Fruit fly (Drosophila melanogaster): ENCODE data around the gene CG12590.

The CG12590 gene

DNA sequence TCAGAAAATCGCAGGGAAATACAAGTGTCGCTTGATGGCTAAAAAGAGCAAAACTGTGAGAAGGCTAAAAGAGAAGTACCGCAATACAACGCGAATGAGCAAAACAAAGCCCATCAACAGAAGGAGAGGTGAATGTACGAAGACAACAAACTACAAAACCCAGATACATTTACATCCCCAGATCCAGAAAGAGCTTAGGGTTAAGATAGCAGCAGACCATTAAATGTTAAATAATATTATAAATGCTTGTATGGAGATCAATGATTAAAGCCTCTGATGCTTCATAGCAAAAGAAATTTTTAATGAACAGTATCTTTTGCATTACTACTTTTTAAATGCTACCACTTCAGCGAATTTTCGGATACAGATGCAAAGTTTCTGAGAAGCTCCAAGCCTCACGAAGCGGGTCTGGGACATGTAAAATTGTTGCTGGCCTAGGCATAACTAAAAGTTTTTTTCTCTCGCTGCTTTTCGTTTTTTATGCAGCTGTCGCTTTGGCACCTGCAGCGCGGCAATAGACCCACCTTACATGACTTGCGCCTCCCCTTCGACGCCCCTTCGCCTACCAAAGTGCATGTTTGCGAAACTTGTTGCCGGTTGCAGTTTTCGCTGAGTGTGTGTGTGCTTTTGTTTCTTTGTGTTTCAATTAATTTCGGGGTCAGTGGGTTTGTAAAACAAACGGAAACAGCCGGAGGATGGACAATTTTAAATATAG lies 46.1 kb downstream of the CG12590 start:
- TF ChIP-seq Ets98B (GFP tag; IDR thresholded peaks at IDR 0.05) (peak; percentile 36; the same call in 1 of the 2 replicates), CG8301 (tag; optimal IDR thresholded peaks at IDR 0.05) (no peak), CG4496 (GFP tag; IDR thresholded peaks at IDR 0.05) (peak; percentile 55; the same call in 2 of the 3 replicates), Pif1B (GFP tag; optimal IDR thresholded peaks at IDR 0.05) (no peak), CG9948 (tag; optimal IDR thresholded peaks at IDR 0.05) (no peak), CG34367 (tag; optimal IDR thresholded peaks at IDR 0.05) (no peak), gl (tag; optimal IDR thresholded peaks at IDR 0.05) (no peak), EcR (GFP tag; optimal IDR thresholded peaks at IDR 0.05) (peak; percentile 83), CG32121 (GFP tag; IDR thresholded peaks at IDR 0.05) (peak; percentile 25; the same call in 1 of the 2 replicates), CG15710 (tag; optimal IDR thresholded peaks at IDR 0.05) (no peak)

- TF ChIP-seq CG32121 (GFP tag; IDR thresholded peaks at IDR 0.05) (no peak), EcR (GFP tag; optimal IDR thresholded peaks at IDR 0.05) (peak; percentile 11), CG8159 (tag; optimal IDR thresholded peaks at IDR 0.05) (no peak)
Observed at dm6 chr3R:5207277-5208114, 48.1 kb downstream of the CG12590 start.

- TF ChIP-seq CG9948 (tag; optimal IDR thresholded peaks at IDR 0.05) (no peak), gl (tag; optimal IDR thresholded peaks at IDR 0.05) (no peak), CG10348 (GFP tag; IDR thresholded peaks at IDR 0.05) (no peak), fd96Ca (GFP tag; IDR thresholded peaks at IDR 0.05) (no peak), CG13204 (GFP tag; optimal IDR thresholded peaks at IDR 0.05) (no peak), CG32121 (GFP tag; IDR thresholded peaks at IDR 0.05) (no peak), EcR (GFP tag; optimal IDR thresholded peaks at IDR 0.05) (no peak), CG34367 (tag; optimal IDR thresholded peaks at IDR 0.05) (no peak), CG8301 (tag; optimal IDR thresholded peaks at IDR 0.05) (no peak), CG14655 (GFP tag; optimal IDR thresholded peaks at IDR 0.05) (no peak), Snoo (tag; optimal IDR thresholded peaks at IDR 0.05) (no peak), CG15710 (tag; optimal IDR thresholded peaks at IDR 0.05) (no peak), Pif1A (GFP tag; optimal IDR thresholded peaks at IDR 0.05) (no peak), Pif1B (GFP tag; optimal IDR thresholded peaks at IDR 0.05) (no peak), CG8159 (tag; optimal IDR thresholded peaks at IDR 0.05) (no peak), CG12605 (GFP tag; IDR thresholded peaks at IDR 0.05) (no peak)
Observed at dm6 chr3R:5208115-5208365, 48.6 kb downstream of the CG12590 start.

DNA sequence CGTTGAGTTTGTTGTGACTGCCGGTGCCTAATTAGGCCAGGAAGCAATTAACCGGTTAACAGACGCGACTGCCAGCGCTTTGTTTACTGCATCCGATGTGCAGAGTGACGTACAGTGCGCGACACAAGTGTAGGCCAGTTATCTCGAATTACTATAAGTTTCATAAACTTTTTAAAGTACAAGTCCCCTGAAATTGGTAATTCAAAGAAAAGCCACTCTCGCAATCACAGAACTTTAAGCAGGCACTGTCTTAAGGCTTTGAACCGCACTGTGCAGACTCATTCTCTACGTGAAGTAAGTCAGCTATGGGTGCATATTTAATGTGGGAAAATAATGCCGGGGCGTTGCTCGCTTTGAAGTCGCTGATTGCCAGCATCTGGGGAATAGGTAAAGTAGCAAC lies 50.1 kb downstream of the CG12590 start:
- TF ChIP-seq fd96Ca (GFP tag; IDR thresholded peaks at IDR 0.05) (peak; percentile 94), CG17806 (tag; optimal IDR thresholded peaks at IDR 0.05) (peak; percentile 87), gl (tag; optimal IDR thresholded peaks at IDR 0.05) (peak; percentile 81), Pif1A (GFP tag; optimal IDR thresholded peaks at IDR 0.05) (peak; percentile 93), CG34367 (tag; optimal IDR thresholded peaks at IDR 0.05) (peak; percentile 86), CG9948 (tag; optimal IDR thresholded peaks at IDR 0.05) (peak; percentile 79), CG32121 (GFP tag; IDR thresholded peaks at IDR 0.05) (peak; percentile 93), Ets98B (GFP tag; IDR thresholded peaks at IDR 0.05) (peak; percentile 95), EcR (GFP tag; optimal IDR thresholded peaks at IDR 0.05) (peak; percentile 43), CG10348 (GFP tag; IDR thresholded peaks at IDR 0.05) (peak; percentile 77), D1 (tag; optimal IDR thresholded peaks at IDR 0.05) (peak; percentile 29), CG14655 (GFP tag; optimal IDR thresholded peaks at IDR 0.05) (peak; percentile 89), CG8159 (tag; optimal IDR thresholded peaks at IDR 0.05) (peak; percentile 87), CG13204 (GFP tag; optimal IDR thresholded peaks at IDR 0.05) (peak; percentile 74), CG8301 (tag; optimal IDR thresholded peaks at IDR 0.05) (peak; percentile 92), rn (GFP tag; IDR thresholded peaks at IDR 0.05) (peak; percentile 80; the same call in 1 of the 2 replicates), CG12605 (GFP tag; IDR thresholded peaks at IDR 0.05) (peak; percentile 91), CG4496 (GFP tag; IDR thresholded peaks at IDR 0.05) (peak; percentile 96), Snoo (tag; optimal IDR thresholded peaks at IDR 0.05) (peak; percentile 76), Pif1B (GFP tag; optimal IDR thresholded peaks at IDR 0.05) (peak; percentile 87), CG15710 (tag; optimal IDR thresholded peaks at IDR 0.05) (peak; percentile 90)

Data from whole organism, pupa.